Worm (Caenorhabditis elegans): ENCODE measurements around the gene C16A3.5.

C16A3.5 gene

ce11 chrIII:6374947-6375415 is 5.6 kb upstream of the C16A3.5 start, which contains the start of the genes rps-13 and nfx-1 (continued):
- TF ChIP-seq ceh-91 (GFP tag; IDR thresholded peaks at IDR 0.05) (no peak), dox-1 (GFP tag; IDR thresholded peaks at IDR 0.05) (0 out of 2 replicates have a peak, but pooled peaks have one; percentile 8), F52B5.7 (tag; optimal IDR thresholded peaks at IDR 0.05) (no peak), cebp-1 (GFP tag; IDR thresholded peaks at IDR 0.05) (peak; percentile 35; the same call in 1 of the 2 replicates), cebp-1 (tag; optimal IDR thresholded peaks at IDR 0.05) (peak; percentile 89), Y53G8AR.9 (GFP tag; conservative IDR thresholded peaks at IDR 0.05) (no peak), sdz-38 (tag; optimal IDR thresholded peaks at IDR 0.05) (no peak), nhr-80 (tag; optimal IDR thresholded peaks at IDR 0.05) (peak; percentile 40), athp-1 (tag; optimal IDR thresholded peaks at IDR 0.05) (no peak), tbp1 (GFP tag; optimal IDR thresholded peaks at IDR 0.05) (peak; percentile 46), snpc-1.3 (tag; optimal IDR thresholded peaks at IDR 0.05; ENCODE audit: insufficient read depth) (peak; percentile 69), ZK185.1 (tag; optimal IDR thresholded peaks at IDR 0.05; ENCODE audit: poor library complexity, severe bottlenecking) (peak; percentile 71), hlh-12 (tag; optimal IDR thresholded peaks at IDR 0.05) (no peak), hrde-1 (tag; optimal IDR thresholded peaks at IDR 0.05; ENCODE audit: borderline replicate concordance) (no peak), T07F8.4 (tag; optimal IDR thresholded peaks at IDR 0.05) (no peak), somi-1 (GFP tag; optimal IDR thresholded peaks at IDR 0.05) (no peak), unc-62 (GFP tag; optimal IDR thresholded peaks at IDR 0.05) (no peak), ztf-18 (tag; optimal IDR thresholded peaks at IDR 0.05) (peak; percentile 24), Y95B8A.8 (GFP tag; IDR thresholded peaks at IDR 0.05) (peak; percentile 14; the same call in 1 of the 2 replicates), ceh-79 (tag; optimal IDR thresholded peaks at IDR 0.05) (no peak), madf-10 (tag; optimal IDR thresholded peaks at IDR 0.05) (no peak), F33H1.4 (GFP tag; IDR thresholded peaks at IDR 0.05) (peak; percentile 90), rpc-1 (optimal IDR thresholded peaks at IDR 0.05) (no peak), rpc-1 (tag; optimal IDR thresholded peaks at IDR 0.05) (no peak), zfh-2 (GFP tag; conservative IDR thresholded peaks at IDR 0.05) (no peak), let-526 (GFP tag; IDR thresholded peaks at IDR 0.05) (no peak), F49E8.2 (tag; optimal IDR thresholded peaks at IDR 0.05; ENCODE audit: insufficient read depth) (peak; percentile 44), Y79H2A.3 (GFP tag; conservative IDR thresholded peaks at IDR 0.05) (no peak), zim-3 (tag; optimal IDR thresholded peaks at IDR 0.05) (no peak), madf-3 (GFP tag; IDR thresholded peaks at IDR 0.05) (no peak)

ce11 chrIII:6379129-6379528 is 1.4 kb upstream of the C16A3.5 start, which contains the start of gene C16A3.6:
Gene C16A3.6, plus strand, starts transcription at chrIII:6379212.
- TF ChIP-seq ceh-79 (tag; optimal IDR thresholded peaks at IDR 0.05) (no peak), F39B2.1 (GFP tag; IDR thresholded peaks at IDR 0.05) (no peak), snpc-1.3 (tag; optimal IDR thresholded peaks at IDR 0.05; ENCODE audit: insufficient read depth) (peak; percentile 13), nhr-90 (tag; optimal IDR thresholded peaks at IDR 0.05) (no peak), cebp-1 (GFP tag; IDR thresholded peaks at IDR 0.05) (no peak), cebp-1 (tag; optimal IDR thresholded peaks at IDR 0.05) (peak; percentile 72), repo-1 (tag; optimal IDR thresholded peaks at IDR 0.05) (peak; percentile 27), zim-3 (tag; optimal IDR thresholded peaks at IDR 0.05) (no peak), efl-1 (GFP tag; optimal IDR thresholded peaks at IDR 0.05) (peak; percentile 39), snpc-1.1 (tag; optimal IDR thresholded peaks at IDR 0.05; ENCODE audit: insufficient read depth) (no peak), sea-2 (GFP tag; IDR thresholded peaks at IDR 0.05) (no peak), D2030.7 (GFP tag; IDR thresholded peaks at IDR 0.05) (0 out of 2 replicates have a peak, but pooled peaks have one; percentile 19), madf-10 (tag; optimal IDR thresholded peaks at IDR 0.05) (no peak), rcor-1 (GFP tag; IDR thresholded peaks at IDR 0.05) (0 out of 2 replicates have a peak, but pooled peaks have one; percentile 17), ama-1 (optimal IDR thresholded peaks at IDR 0.05) (no peak), ama-1 (GFP tag; optimal IDR thresholded peaks at IDR 0.05) (no peak), chd-7 (tag; optimal IDR thresholded peaks at IDR 0.05) (no peak), him-1 (tag; optimal IDR thresholded peaks at IDR 0.05) (no peak), lsl-1 (GFP tag; optimal IDR thresholded peaks at IDR 0.05) (peak; percentile 25), tbp1 (GFP tag; optimal IDR thresholded peaks at IDR 0.05) (peak; percentile 15), ceh-27 (GFP tag; optimal IDR thresholded peaks at IDR 0.05) (no peak), lin-40 (tag; optimal IDR thresholded peaks at IDR 0.05) (peak; percentile 4), Y95B8A.8 (GFP tag; IDR thresholded peaks at IDR 0.05) (0 out of 2 replicates have a peak, but pooled peaks have one; percentile 19)
